Fruit fly (Drosophila melanogaster): ENCODE data around the gene hd.

DNA sequence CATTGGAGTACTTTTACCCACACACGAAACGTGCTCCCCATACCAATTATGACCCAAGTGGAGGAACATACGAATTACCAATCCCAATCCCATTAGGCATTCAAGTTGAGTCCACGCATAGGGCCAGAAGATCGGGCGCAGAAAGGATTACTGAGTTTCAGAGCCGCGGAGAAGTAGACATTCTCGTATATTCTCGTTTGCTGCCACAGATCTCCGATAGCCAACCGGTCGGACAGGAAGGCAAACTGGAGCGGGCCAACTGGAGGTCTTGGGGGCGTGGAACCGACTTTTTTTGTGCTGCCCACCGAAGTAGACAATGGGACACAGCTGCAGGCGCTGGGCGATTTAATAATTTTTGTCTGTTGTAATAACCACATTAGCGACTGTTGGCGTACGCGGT lies 14.3 kb upstream of the hd start:
- no peak for TF ChIP-seq Abd-B (GFP tag; optimal IDR thresholded peaks at IDR 0.05)
- no peak for TF ChIP-seq N (GFP tag; optimal IDR thresholded peaks at IDR 0.05)
- no peak for TF ChIP-seq h (GFP tag; optimal IDR thresholded peaks at IDR 0.05)
- TF ChIP-seq GATAd (GFP tag; optimal IDR thresholded peaks at IDR 0.05): no peak
- TF ChIP-seq jim (GFP tag; optimal IDR thresholded peaks at IDR 0.05): no peak
- TF ChIP-seq CrebA (GFP tag; optimal IDR thresholded peaks at IDR 0.05; ENCODE audit: borderline replicate concordance): no peak
- no peak for TF ChIP-seq pan (optimal IDR thresholded peaks at IDR 0.05)
- TF ChIP-seq psq (GFP tag; optimal IDR thresholded peaks at IDR 0.05): no peak
- no peak for TF ChIP-seq Dfd (GFP tag; optimal IDR thresholded peaks at IDR 0.05)

Data from whole organism, wandering third instar larva.